Worm (Caenorhabditis elegans) whole organism, young adult: ENCODE results near the gene sra-33.

Source experiments
- bed-2 ChIP-seq: fragments of 200-800 bp; sonication (Bioruptor generic); IDR thresholded peaks from 2 replicates; pipeline ENCODE4 v1.3.6; 2022; ENCODE audit warnings: missing genetic modification reagents, missing genetic modification characterization, missing compliant biosample characterization
- cebp-1 ChIP-seq, 2 experiments: fragments of 200-800 bp in 1 of 2; sonication (Bioruptor generic) in 1 of 2; sonication (generic microtip) in 1 of 2; IDR thresholded peaks in 1 of 2; optimal IDR thresholded peaks in 1 of 2; 2 replicates each; pipeline versions ENCODE4 v1.3.6 to Lab custom; 2017 to 2022; ENCODE audit warnings: missing compliant biosample characterization in 2 of 2, missing genetic modification characterization in 2 of 2, mild to moderate bottlenecking in 1 of 2, missing genetic modification reagents in 1 of 2, moderate library complexity in 1 of 2

ce11 chrII:4571868-4572267 lies 34.8 kb upstream of the sra-33 start, which contains the start of gene vab-1:
- TF ChIP-seq bed-2 (no peak), cebp-1 (GFP tag; IDR thresholded peaks at IDR 0.05; lab: Robert Waterston, UW) (no peak), cebp-1 (tag; optimal IDR thresholded peaks at IDR 0.05; lab: Kevin White, UChicago) (no peak)
